Worm (Caenorhabditis elegans): Measurements from ENCODE around the gene cwf-19L1.
A peak's percentile ranks its signal among the peaks of the same experiment; 100 is the strongest.

cwf-19L1 gene

DNA sequence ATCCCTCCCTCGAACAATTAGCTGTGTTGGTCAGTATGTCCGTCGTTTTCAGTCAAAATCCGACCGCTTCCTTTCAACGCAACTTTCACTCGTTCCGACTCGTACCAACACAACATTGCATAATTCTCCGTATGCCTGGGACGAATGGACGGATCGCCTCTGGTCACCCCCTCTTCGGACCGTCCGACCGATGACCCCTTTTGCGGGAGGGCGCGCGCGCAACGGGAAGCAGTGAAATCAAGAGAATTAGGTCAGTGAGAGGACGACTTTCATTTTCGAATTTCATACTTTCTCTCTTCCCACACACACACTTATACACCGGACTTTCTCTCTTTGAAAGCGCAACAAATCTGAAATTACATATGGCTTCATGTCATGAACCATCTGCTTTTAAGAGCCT lies 2.3 kb upstream of the cwf-19L1 start, which contains the start of gene atf-8:
Gene atf-8, plus strand, starts transcription at position 234 of the 400 bp plus-strand sequence.
- TF ChIP-seq hmg-11 (tag; optimal IDR thresholded peaks at IDR 0.05): no peak
- TF ChIP-seq nhr-23 (tag; optimal IDR thresholded peaks at IDR 0.05): peak; percentile 74
- no peak for TF ChIP-seq ZK546.5 (tag; optimal IDR thresholded peaks at IDR 0.05)
- no peak for TF ChIP-seq lin-39 (tag; optimal IDR thresholded peaks at IDR 0.05)
- TF ChIP-seq lin-15B (tag; optimal IDR thresholded peaks at IDR 0.05): no peak
- TF ChIP-seq nhr-25 (tag; optimal IDR thresholded peaks at IDR 0.05): peak; percentile 10

DNA sequence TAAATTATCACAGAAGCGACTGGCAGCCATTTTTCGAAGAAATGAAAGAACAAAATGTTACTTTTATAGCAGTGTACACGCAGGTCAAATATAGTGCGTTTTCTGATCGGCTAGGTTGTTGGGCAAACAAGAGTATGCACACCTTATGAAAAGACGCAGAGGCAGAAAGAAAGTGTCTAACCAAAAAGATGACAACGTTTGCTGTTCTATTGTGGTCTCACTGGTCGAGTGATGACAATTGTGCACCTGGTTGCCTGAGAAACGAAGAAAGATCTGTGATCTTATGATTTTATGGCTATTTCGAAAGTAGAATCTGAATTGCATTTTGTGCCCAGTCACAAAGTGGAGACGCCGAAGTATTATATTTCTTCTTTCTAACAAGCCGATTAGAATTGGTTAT lies 2.9 kb downstream of the cwf-19L1 start, which contains the start of gene F17A9.4:
Gene F17A9.4, minus strand, starts transcription at position 97 of the 400 bp plus-strand sequence.
- peak; percentile 81 for TF ChIP-seq pqm-1 (tag; optimal IDR thresholded peaks at IDR 0.05)
- TF ChIP-seq nhr-67 (tag; optimal IDR thresholded peaks at IDR 0.05): no peak
- peak; percentile 90 for TF ChIP-seq skn-1 (tag; optimal IDR thresholded peaks at IDR 0.05)
- peak; percentile 71 for TF ChIP-seq elt-2 (tag; optimal IDR thresholded peaks at IDR 0.05)
- no peak for TF ChIP-seq ceh-9 (tag; optimal IDR thresholded peaks at IDR 0.05)
- TF ChIP-seq lin-39 (tag; optimal IDR thresholded peaks at IDR 0.05): no peak
- TF ChIP-seq elt-3 (tag; optimal IDR thresholded peaks at IDR 0.05): peak in 1 of 3 experiments; percentile 26
- TF ChIP-seq pha-4 (tag; optimal IDR thresholded peaks at IDR 0.05): peak; percentile 49

DNA sequence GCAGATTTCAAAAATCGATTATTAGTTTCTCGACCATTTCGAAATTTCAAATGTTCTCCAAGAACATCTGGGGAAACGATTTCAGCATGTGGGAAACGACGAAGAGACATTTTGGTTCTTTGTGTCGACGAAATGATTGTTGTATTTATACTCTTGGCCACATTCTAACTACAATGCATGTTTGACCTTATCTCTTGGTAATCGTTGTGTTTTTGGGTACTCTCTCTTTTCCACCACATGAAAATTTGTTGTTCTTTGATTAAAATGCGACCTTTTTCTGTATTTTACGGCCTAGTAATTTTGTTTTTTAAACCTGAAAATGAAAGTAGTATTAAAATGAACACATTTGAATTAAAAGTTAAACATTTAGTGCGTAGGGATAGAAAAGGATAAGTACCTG lies 5.2 kb downstream of the cwf-19L1 start, which contains the start of gene F17A9.5:
Gene F17A9.5, minus strand, starts transcription at position 175 of the 400 bp plus-strand sequence.
- no peak for TF ChIP-seq nhr-76 (tag; optimal IDR thresholded peaks at IDR 0.05)
- TF ChIP-seq nhr-43 (tag; optimal IDR thresholded peaks at IDR 0.05; ENCODE audit: poor library complexity, severe bottlenecking): no peak
- TF ChIP-seq nhr-23 (tag; optimal IDR thresholded peaks at IDR 0.05): no peak
- no peak for TF ChIP-seq fkh-10 (GFP tag; optimal IDR thresholded peaks at IDR 0.05)
- no peak for TF ChIP-seq nhr-67 (tag; optimal IDR thresholded peaks at IDR 0.05)
- TF ChIP-seq lin-39 (tag; optimal IDR thresholded peaks at IDR 0.05): no peak
- no peak for TF ChIP-seq nfya-1 (tag; optimal IDR thresholded peaks at IDR 0.05; ENCODE audit: insufficient read depth)
- TF ChIP-seq elt-1 (tag; optimal IDR thresholded peaks at IDR 0.05): no peak
- no peak for TF ChIP-seq zag-1 (tag; optimal IDR thresholded peaks at IDR 0.05)

DNA sequence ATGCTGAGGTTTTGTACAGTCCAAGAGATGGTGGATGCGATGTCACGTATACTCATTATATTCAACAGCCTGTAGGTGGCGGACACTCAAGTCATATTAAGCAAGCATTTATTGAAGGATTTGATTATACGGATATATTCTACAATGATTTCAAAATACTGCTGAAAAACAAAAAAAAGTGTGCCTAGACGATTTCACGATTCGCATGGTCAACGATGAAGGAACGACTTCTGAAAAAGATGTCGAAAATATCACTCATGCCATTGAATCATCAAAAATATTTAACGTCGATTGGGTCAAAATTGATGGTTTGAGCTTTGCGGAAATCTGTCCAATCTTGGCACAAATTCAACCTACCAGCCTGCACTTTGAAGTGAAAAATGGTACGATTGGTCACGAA lies 9.4 kb downstream of the cwf-19L1 start:
- TF ChIP-seq jun-1 (tag; optimal IDR thresholded peaks at IDR 0.05): no peak

DNA sequence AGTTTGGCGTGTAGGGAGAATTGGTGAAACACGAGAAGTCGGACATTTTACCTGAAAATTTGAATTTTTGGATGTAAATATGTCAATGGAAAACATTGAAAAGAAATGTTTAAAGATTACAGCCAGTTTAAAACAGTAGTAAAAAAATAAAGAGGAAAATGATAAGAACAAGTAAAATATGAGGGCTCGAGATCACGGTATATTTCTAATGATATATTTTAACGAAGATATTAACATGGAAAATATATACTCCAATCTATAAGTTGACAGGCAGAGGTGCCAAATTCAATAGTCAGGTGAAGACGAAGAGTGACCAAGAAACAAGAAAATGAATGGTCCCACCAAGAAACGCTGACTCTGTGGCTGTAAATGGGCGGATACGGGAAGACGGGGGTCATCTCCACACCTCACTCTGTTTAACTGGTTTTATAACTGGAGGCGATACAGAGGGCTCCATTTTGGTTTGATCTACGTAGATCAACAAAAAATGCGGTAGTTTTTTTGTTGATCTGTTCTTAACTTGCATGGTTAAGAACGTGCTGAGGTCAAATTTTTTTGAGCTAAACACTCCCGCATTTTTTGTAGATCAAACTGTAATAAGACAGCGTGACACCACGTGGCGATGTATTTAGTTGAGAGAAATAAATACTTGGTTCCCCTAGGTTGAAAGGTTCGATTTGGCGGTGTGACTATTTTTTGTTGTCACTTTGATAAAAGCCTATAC lies 12.7 kb downstream of the cwf-19L1 start, which contains the start of gene ceh-49:
Gene ceh-49, minus strand, starts transcription at position 51 of the 724 bp plus-strand sequence.
- no peak for TF ChIP-seq lsy-12 (tag; optimal IDR thresholded peaks at IDR 0.05)
- TF ChIP-seq elt-3 (tag; optimal IDR thresholded peaks at IDR 0.05): no peak
- no peak for TF ChIP-seq lin-39 (tag; optimal IDR thresholded peaks at IDR 0.05)
- TF ChIP-seq ZK546.5 (tag; optimal IDR thresholded peaks at IDR 0.05): no peak
- TF ChIP-seq egl-27 (tag; optimal IDR thresholded peaks at IDR 0.05): no peak
- TF ChIP-seq elt-1 (tag; optimal IDR thresholded peaks at IDR 0.05): no peak
- no peak for TF ChIP-seq nhr-11 (tag; optimal IDR thresholded peaks at IDR 0.05)

DNA sequence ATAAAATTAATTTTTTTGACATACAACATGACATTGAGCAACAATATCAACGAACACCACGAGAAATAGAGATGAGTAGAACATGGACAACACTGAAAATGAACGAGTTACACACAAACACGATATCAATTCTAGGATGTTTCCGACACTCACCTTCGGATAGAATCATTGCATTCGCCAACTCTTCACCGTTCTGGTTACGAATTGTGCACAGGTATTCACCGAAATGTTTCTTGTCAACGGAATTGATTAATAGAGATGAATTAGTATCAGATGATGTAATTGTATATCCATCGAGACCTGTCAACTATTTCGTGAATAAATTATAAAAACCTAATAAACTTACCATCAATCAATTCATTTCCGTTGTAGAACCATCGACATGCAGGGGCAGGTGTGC lies 14.0 kb downstream of the cwf-19L1 start:
- TF ChIP-seq pha-4 (tag; optimal IDR thresholded peaks at IDR 0.05) (no peak), nhr-28 (tag; optimal IDR thresholded peaks at IDR 0.05) (no peak), tbx-2 (tag; optimal IDR thresholded peaks at IDR 0.05) (no peak), unc-39 (tag; optimal IDR thresholded peaks at IDR 0.05) (no peak), elt-1 (tag; optimal IDR thresholded peaks at IDR 0.05) (no peak), skn-1 (tag; optimal IDR thresholded peaks at IDR 0.05) (no peak), fkh-2 (tag; optimal IDR thresholded peaks at IDR 0.05) (no peak), ama-1 (optimal IDR thresholded peaks at IDR 0.05) (no peak), aly-2 (tag; optimal IDR thresholded peaks at IDR 0.05) (no peak), nhr-77 (tag; optimal IDR thresholded peaks at IDR 0.05) (no peak), ztf-4 (tag; optimal IDR thresholded peaks at IDR 0.05) (no peak), ceh-28 (tag; optimal IDR thresholded peaks at IDR 0.05) (no peak)

All from whole organism, L3 larva.